Worm (Caenorhabditis elegans) whole organism, L1 larva: ENCODE results near the gene D1046.4.

Experiments used
- efl-1 ChIP-seq, 4 experiments: fragments of 150-350 bp; optimal IDR thresholded peaks in 3 of 4; peaks in 1 of 4; 1 replicate in 1 of 4; 2 replicates in 3 of 4; lab custom pipeline; 2014; ENCODE audit warnings: missing biosample characterization in 2 of 4, missing genetic modification characterization in 2 of 4, missing genetic modification reagents in 2 of 4
- fkh-4 ChIP-seq: sonication (generic microtip); optimal IDR thresholded peaks from 2 replicates; lab custom pipeline; 2016; ENCODE audit warnings: missing compliant biosample characterization, missing genetic modification characterization, borderline replicate concordance
- hlh-17 ChIP-seq: fragments of 200-800 bp; sonication (Bioruptor generic); optimal IDR thresholded peaks from 2 replicates; lab custom pipeline; 2018; ENCODE audit warnings: missing genetic modification characterization, mild to moderate bottlenecking, missing compliant biosample characterization, moderate library complexity, borderline replicate concordance
- lin-13 ChIP-seq: fragments of 150-350 bp; optimal IDR thresholded peaks from 2 replicates; lab custom pipeline; 2014; ENCODE audit warnings: missing biosample characterization, missing genetic modification reagents, missing genetic modification characterization
- lin-15B ChIP-seq: fragments of 150-350 bp; sonication (generic microtip); optimal IDR thresholded peaks from 3 replicates; lab custom pipeline; 2014; ENCODE audit warnings: missing biosample characterization, missing genetic modification characterization
- lsy-2 ChIP-seq, 2 experiments: fragments of 150-350 bp; optimal IDR thresholded peaks; 2 replicates each; lab custom pipeline; 2014; ENCODE audit warnings: missing biosample characterization in 2 of 2, missing genetic modification characterization in 2 of 2
- mep-1 ChIP-seq: fragments of 150-350 bp; optimal IDR thresholded peaks from 2 replicates; lab custom pipeline; 2014; ENCODE audit warnings: missing biosample characterization, missing genetic modification characterization
- snpc-4 ChIP-seq: fragments of 150-350 bp; optimal IDR thresholded peaks from 2 replicates; lab custom pipeline; 2014; ENCODE audit warnings: missing biosample characterization, missing genetic modification characterization
- sox-4 ChIP-seq: sonication (generic microtip); optimal IDR thresholded peaks from 2 replicates; lab custom pipeline; 2016; ENCODE audit warnings: missing genetic modification characterization, missing compliant biosample characterization
- tlp-1 ChIP-seq: fragments of 150-350 bp; optimal IDR thresholded peaks from 2 replicates; lab custom pipeline; 2014; ENCODE audit warnings: missing biosample characterization, missing genetic modification characterization
- unc-62 ChIP-seq: fragments of 150-350 bp; optimal IDR thresholded peaks from 2 replicates; lab custom pipeline; 2014; ENCODE audit warnings: missing biosample characterization, missing genetic modification reagents, missing genetic modification characterization
- zag-1 ChIP-seq: fragments of 150-350 bp; optimal IDR thresholded peaks from 2 replicates; lab custom pipeline; 2014; ENCODE audit warnings: missing biosample characterization, missing genetic modification characterization

DNA sequence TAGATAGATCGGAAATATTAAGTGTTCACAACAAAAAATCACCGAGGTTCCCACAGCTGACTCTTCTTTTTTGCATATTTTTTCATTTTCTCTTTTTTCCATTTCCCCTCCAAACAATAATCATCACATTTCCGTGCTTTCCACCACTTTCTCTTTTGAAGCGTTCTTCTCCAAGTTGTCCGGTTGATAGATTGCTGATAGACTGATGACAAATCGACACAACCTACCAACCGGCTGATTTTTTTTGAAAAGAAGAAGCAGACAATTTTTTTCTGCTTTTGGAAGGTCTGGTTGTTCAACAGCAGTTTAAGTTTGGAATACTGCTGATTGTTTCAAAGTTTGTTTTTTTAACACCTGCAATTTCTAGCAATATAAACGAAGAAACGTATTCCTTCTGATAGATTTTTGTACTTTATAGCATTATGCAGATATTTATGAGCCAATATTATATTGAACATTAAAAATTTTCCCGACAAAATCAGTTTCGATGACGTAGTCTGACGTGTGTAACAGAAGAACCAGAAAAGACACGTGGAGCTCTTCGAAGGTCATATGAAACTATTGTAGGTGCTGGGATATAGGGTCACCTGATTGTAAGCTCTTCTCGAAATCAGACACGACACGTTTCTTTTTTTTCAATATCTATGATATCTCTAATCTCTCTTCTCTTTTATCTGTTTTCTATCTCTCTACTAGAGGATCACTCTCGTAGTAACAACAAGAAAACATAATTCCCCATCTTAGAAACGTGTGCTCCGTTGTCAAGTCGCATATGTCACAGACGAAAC lies 41.1 kb downstream of the D1046.4 start:
- TF ChIP-seq lin-15B (tag; lab: Kevin White, UChicago) (no peak), efl-1 (optimal IDR thresholded peaks at IDR 0.05; lab: Kevin White, UChicago) (peak in 1 of 2 experiments; percentile 20), efl-1 (GFP tag; optimal IDR thresholded peaks at IDR 0.05 in 1 of 2; lab: Kevin White, UChicago) (peak in 1 of 2 experiments; percentile 52), fkh-4 (no peak), unc-62 (no peak), mep-1 (tag; lab: Kevin White, UChicago) (no peak), hlh-17 (no peak), zag-1 (tag; lab: Kevin White, UChicago) (no peak), sox-4 (no peak), lin-13 (no peak), tlp-1 (tag; lab: Kevin White, UChicago) (no peak), snpc-4 (tag; lab: Kevin White, UChicago) (no peak), lsy-2 (tag; optimal IDR thresholded peaks at IDR 0.05; lab: Kevin White, UChicago) (peak; percentile 54 to 68)
